Worm (Caenorhabditis elegans) whole organism, L2 larva: ENCODE results near the gene Y62H9A.2.

ENCODE experiments used
- F13H6.1 ChIP-seq: sonication (generic microtip); optimal IDR thresholded peaks from 2 replicates; lab custom pipeline; 2016; ENCODE audit warnings: missing genetic modification characterization, missing compliant biosample characterization
- elt-3 ChIP-seq: sonication (generic microtip); optimal IDR thresholded peaks from 2 replicates; lab custom pipeline; 2017; ENCODE audit warnings: missing biosample characterization, missing genetic modification characterization
- lin-39 ChIP-seq: fragments of 150-350 bp; optimal IDR thresholded peaks from 2 replicates; lab custom pipeline; 2014; ENCODE audit warnings: missing biosample characterization, missing genetic modification reagents, missing genetic modification characterization
- lsy-2 ChIP-seq, 2 experiments: fragments of 150-350 bp in 1 of 2; sonication (generic microtip) in 1 of 2; optimal IDR thresholded peaks; 2 replicates each; lab custom pipeline; 2014 to 2017; ENCODE audit warnings: missing biosample characterization in 2 of 2, missing genetic modification characterization in 2 of 2
- mdl-1 ChIP-seq, 2 experiments: fragments of 150-350 bp in 1 of 2; sonication (generic microtip) in 1 of 2; optimal IDR thresholded peaks; 2 replicates each; lab custom pipeline; 2017; ENCODE audit warnings: missing biosample characterization in 2 of 2, missing genetic modification characterization in 2 of 2
- nhr-12 ChIP-seq: fragments of 150-350 bp; optimal IDR thresholded peaks from 2 replicates; lab custom pipeline; 2014; ENCODE audit warnings: missing biosample characterization, missing genetic modification characterization
- nhr-25 ChIP-seq: fragments of 150-350 bp; sonication (generic microtip); optimal IDR thresholded peaks from 3 replicates; lab custom pipeline; 2014; ENCODE audit warnings: missing biosample characterization, missing genetic modification characterization
- skn-1 ChIP-seq: sonication (generic microtip); optimal IDR thresholded peaks from 2 replicates; lab custom pipeline; 2017; ENCODE audit warnings: missing biosample characterization, missing genetic modification characterization
- sma-3 ChIP-seq: sonication (generic microtip); optimal IDR thresholded peaks from 2 replicates; lab custom pipeline; 2016; ENCODE audit warnings: missing genetic modification reagents, missing genetic modification characterization, missing compliant biosample characterization
- sma-9 ChIP-seq, 2 experiments: fragments of 150-350 bp in 1 of 2; sonication (generic microtip) in 1 of 2; optimal IDR thresholded peaks; 2 replicates each; lab custom pipeline; 2014 to 2016; ENCODE audit warnings: missing genetic modification characterization in 2 of 2, mild to moderate bottlenecking in 1 of 2, missing biosample characterization in 1 of 2, missing compliant biosample characterization in 1 of 2, missing genetic modification reagents in 1 of 2, moderate library complexity in 1 of 2
- snpc-4 ChIP-seq: fragments of 150-350 bp; optimal IDR thresholded peaks from 2 replicates; lab custom pipeline; 2014; ENCODE audit warnings: missing biosample characterization, missing genetic modification characterization
- ztf-1 ChIP-seq: fragments of 200-800 bp; sonication (Bioruptor generic); conservative IDR thresholded peaks from 2 replicates; pipeline ENCODE4 v1.3.6; 2022; ENCODE audit warnings: missing genetic modification characterization, missing compliant biosample characterization

- TF ChIP-seq ztf-1 (no peak), lin-39 (tag; lab: Kevin White, UChicago) (no peak), elt-3 (tag; lab: Kevin White, UChicago) (no peak), nhr-25 (tag; lab: Kevin White, UChicago) (no peak), F13H6.1 (tag; lab: Kevin White, UChicago) (no peak), snpc-4 (no peak), sma-3 (no peak), sma-9 (GFP tag; optimal IDR thresholded peaks at IDR 0.05; lab: Kevin White, UChicago) (no peak), sma-9 (tag; optimal IDR thresholded peaks at IDR 0.05; lab: Kevin White, UChicago) (no peak), lsy-2 (tag; optimal IDR thresholded peaks at IDR 0.05; lab: Kevin White, UChicago) (no peak), skn-1 (no peak), mdl-1 (tag; optimal IDR thresholded peaks at IDR 0.05; lab: Kevin White, UChicago) (no peak), nhr-12 (tag; lab: Kevin White, UChicago) (no peak)
Observed at ce11 chrX:11892328-11892727, 14.3 kb upstream of the Y62H9A.2 start, which contains the start of gene Y62H9A.8.
